Worm (Caenorhabditis elegans) whole organism, midembryonic: ENCODE results near the gene ptp-4A2.

Experiments used
- cog-1 ChIP-seq: sonication (generic microtip); optimal IDR thresholded peaks from 2 replicates; lab custom pipeline; 2016; ENCODE audit warnings: missing genetic modification characterization, missing compliant biosample characterization
- flt-1 ChIP-seq: fragments of 200-800 bp; sonication (Bioruptor generic); IDR thresholded peaks from 2 replicates; pipeline ENCODE4 v1.3.6; 2022; ENCODE audit warnings: missing genetic modification characterization, missing compliant biosample characterization
- ref-1 ChIP-seq: fragments of 200-800 bp; sonication (Bioruptor generic); conservative IDR thresholded peaks from 2 replicates; pipeline ENCODE4 v1.3.6; 2022; ENCODE audit warnings: missing genetic modification reagents, missing genetic modification characterization, missing compliant biosample characterization
- ztf-29 ChIP-seq: fragments of 200-800 bp; sonication (Bioruptor generic); IDR thresholded peaks from 2 replicates; pipeline ENCODE4 v1.3.6; 2022; ENCODE audit warnings: missing genetic modification reagents, missing genetic modification characterization, missing compliant biosample characterization

DNA sequence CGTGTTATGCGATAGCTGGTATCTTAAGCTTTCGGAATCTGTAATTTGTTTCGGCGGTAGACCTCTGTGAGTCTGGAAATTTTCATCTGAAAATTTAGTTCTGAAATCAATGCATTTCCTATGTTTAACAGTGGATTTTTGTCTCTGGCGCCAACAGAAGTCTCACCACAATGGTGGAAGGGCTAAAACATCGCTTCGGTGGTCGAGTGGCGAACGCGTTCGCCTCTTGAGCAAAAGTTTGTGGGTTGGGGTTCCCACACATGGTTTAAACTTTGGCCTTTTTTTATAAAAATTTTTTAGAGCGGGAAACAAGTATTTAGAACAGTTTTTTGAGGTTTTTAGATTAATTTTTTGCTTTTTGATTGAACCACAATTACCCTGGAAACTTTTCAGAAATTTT lies 6.7 kb upstream of the ptp-4A2 start:
- no peak for TF ChIP-seq cog-1 (tag; lab: Kevin White, UChicago)
- no peak for TF ChIP-seq flt-1 (GFP tag; lab: Robert Waterston, UW)
- no peak for TF ChIP-seq ref-1 (GFP tag; lab: Robert Waterston, UW)
- no peak for TF ChIP-seq ztf-29 (GFP tag; lab: Robert Waterston, UW)
